Fruit fly (Drosophila melanogaster) whole organism, embryonic: ENCODE data around the gene CG4297.

Experiments
- Atf-2 ChIP-seq: fragments of 200-800 bp; sonication (Bioruptor generic); optimal IDR thresholded peaks from 2 replicates; lab custom pipeline; 2016; ENCODE audit warnings: missing biosample characterization, missing genetic modification characterization
- B-H1 ChIP-seq: fragments of 200-800 bp; sonication (Bioruptor generic); IDR thresholded peaks from 3 replicates; pipeline ENCODE4 v1.3.6; 2022; ENCODE audit warnings: missing biosample characterization, missing genetic modification characterization
- CG11560 ChIP-seq: fragments of 200-800 bp; sonication (Bioruptor generic); IDR thresholded peaks from 3 replicates; pipeline ENCODE4 v1.3.6; 2022; ENCODE audit warnings: missing biosample characterization, missing genetic modification characterization
- CG12104 ChIP-seq: fragments of 200-800 bp; sonication (Bioruptor generic); optimal IDR thresholded peaks from 3 replicates; lab custom pipeline; 2016; ENCODE audit warnings: missing biosample characterization, missing genetic modification characterization
- CG12236 ChIP-seq: fragments of 200-800 bp; sonication (Bioruptor generic); optimal IDR thresholded peaks from 2 replicates; lab custom pipeline; 2016; ENCODE audit warnings: missing biosample characterization, missing genetic modification characterization
- CG1233 ChIP-seq: fragments of 200-800 bp; sonication (Bioruptor generic); optimal IDR thresholded peaks from 4 replicates; lab custom pipeline; 2018; ENCODE audit warnings: missing biosample characterization, mild to moderate bottlenecking, missing genetic modification characterization
- CG12942 ChIP-seq: fragments of 200-800 bp; sonication (Bioruptor generic); optimal IDR thresholded peaks from 3 replicates; lab custom pipeline; 2016; ENCODE audit warnings: missing biosample characterization, missing genetic modification characterization
- CG17186 ChIP-seq: fragments of 200-800 bp; sonication (Bioruptor generic); optimal IDR thresholded peaks from 3 replicates; lab custom pipeline; 2017; ENCODE audit warnings: missing biosample characterization, missing genetic modification reagents, missing genetic modification characterization
- CG17359 ChIP-seq: fragments of 200-800 bp; sonication (Bioruptor generic); optimal IDR thresholded peaks from 3 replicates; lab custom pipeline; 2018; ENCODE audit warnings: missing biosample characterization, mild to moderate bottlenecking, missing genetic modification characterization, moderate library complexity
- CG1792 ChIP-seq: fragments of 200-800 bp; sonication (Bioruptor generic); optimal IDR thresholded peaks from 2 replicates; lab custom pipeline; 2016; ENCODE audit warnings: missing biosample characterization, missing genetic modification characterization
- CG18599 ChIP-seq: fragments of 200-800 bp; sonication (Bioruptor generic); optimal IDR thresholded peaks from 3 replicates; lab custom pipeline; 2017; ENCODE audit warnings: missing biosample characterization, missing genetic modification characterization, mild to moderate bottlenecking, moderate library complexity, missing genetic modification reagents
- CG18619 ChIP-seq: fragments of 200-800 bp; sonication (Bioruptor generic); optimal IDR thresholded peaks from 3 replicates; lab custom pipeline; 2017; ENCODE audit warnings: missing biosample characterization, mild to moderate bottlenecking, missing genetic modification characterization
- CG2199 ChIP-seq: fragments of 200-800 bp; sonication (Bioruptor generic); IDR thresholded peaks from 3 replicates; pipeline ENCODE4 v1.3.6; 2022; ENCODE audit warnings: missing biosample characterization, missing genetic modification characterization
- CG31365 ChIP-seq: fragments of 200-800 bp; sonication (Bioruptor generic); optimal IDR thresholded peaks from 2 replicates; lab custom pipeline; 2018; ENCODE audit warnings: missing biosample characterization, mild to moderate bottlenecking, missing genetic modification characterization
- CG42726 ChIP-seq: fragments of 200-800 bp; sonication (Bioruptor generic); IDR thresholded peaks from 2 replicates; pipeline ENCODE4 v1.3.6; 2022; ENCODE audit warnings: missing biosample characterization, missing genetic modification characterization; ENCODE audit not compliant: partially characterized antibody
- CG4820 ChIP-seq: fragments of 200-800 bp; sonication (Bioruptor generic); optimal IDR thresholded peaks from 3 replicates; lab custom pipeline; 2016; ENCODE audit warnings: missing biosample characterization, missing genetic modification characterization
- CG5180 ChIP-seq: fragments of 200-800 bp; sonication (Bioruptor generic); optimal IDR thresholded peaks from 3 replicates; lab custom pipeline; 2017; ENCODE audit warnings: missing biosample characterization, missing genetic modification characterization, mild to moderate bottlenecking, moderate library complexity, missing genetic modification reagents
- CG7271 ChIP-seq: fragments of 200-800 bp; sonication (Bioruptor generic); optimal IDR thresholded peaks from 2 replicates; lab custom pipeline; 2018; ENCODE audit warnings: missing biosample characterization, mild to moderate bottlenecking, missing genetic modification characterization, moderate library complexity
- CG8290 ChIP-seq, 3 experiments: fragments of 200-800 bp; sonication (Bioruptor generic); optimal IDR thresholded peaks; 2 replicates each; lab custom pipeline; 2016 to 2019; ENCODE audit warnings: missing biosample characterization in 3 of 3, missing genetic modification characterization in 3 of 3, mild to moderate bottlenecking in 2 of 3, moderate library complexity in 1 of 3
- CHES-1-like ChIP-seq: fragments of 200-800 bp; sonication (Bioruptor generic); optimal IDR thresholded peaks from 2 replicates; lab custom pipeline; 2016; ENCODE audit warnings: missing biosample characterization, missing genetic modification characterization
- Deaf1 ChIP-seq: fragments of 200-800 bp; optimal IDR thresholded peaks from 3 replicates; lab custom pipeline; 2019; ENCODE audit warnings: missing biosample characterization, mild to moderate bottlenecking, missing genetic modification characterization, moderate library complexity
- Doc3 ChIP-seq: fragments of 200-800 bp; sonication (Bioruptor generic); IDR thresholded peaks from 3 replicates; pipeline ENCODE4 v1.3.6; 2022; ENCODE audit warnings: missing biosample characterization, missing genetic modification characterization; ENCODE audit not compliant: partially characterized antibody
- Fer2 ChIP-seq: fragments of 200-800 bp; sonication (Bioruptor generic); optimal IDR thresholded peaks from 2 replicates; lab custom pipeline; 2018; ENCODE audit warnings: missing biosample characterization, mild to moderate bottlenecking, missing genetic modification characterization, moderate library complexity
- H2.0 ChIP-seq: fragments of 200-800 bp; sonication (Bioruptor generic); IDR thresholded peaks from 2 replicates; pipeline ENCODE4 v1.3.6; 2022; ENCODE audit warnings: missing biosample characterization, missing genetic modification characterization
- HLH4C ChIP-seq: fragments of 200-800 bp; sonication (Bioruptor generic); IDR thresholded peaks from 3 replicates; pipeline ENCODE4 v1.3.6; 2022; ENCODE audit warnings: missing biosample characterization, missing genetic modification characterization; ENCODE audit not compliant: partially characterized antibody
- HmgD ChIP-seq: fragments of 200-800 bp; sonication (Bioruptor generic); optimal IDR thresholded peaks from 3 replicates; lab custom pipeline; 2016; ENCODE audit warnings: missing biosample characterization, missing genetic modification characterization
- Kr ChIP-seq: fragments of 200-800 bp; sonication (Bioruptor generic); optimal IDR thresholded peaks from 2 replicates; lab custom pipeline; 2017; ENCODE audit warnings: missing biosample characterization, mild to moderate bottlenecking, missing genetic modification characterization
- MBD-R2 ChIP-seq: fragments of 200-800 bp; sonication (Bioruptor generic); IDR thresholded peaks from 2 replicates; pipeline ENCODE4 v1.3.6; 2022; ENCODE audit warnings: missing biosample characterization, missing genetic modification characterization
- Med ChIP-seq: fragments of 200-800 bp; sonication (Bioruptor generic); peaks from one replicate; lab custom pipeline; 2016; ENCODE audit warnings: missing biosample characterization, missing genetic modification characterization, mild to moderate bottlenecking, inconsistent platforms, moderate library complexity
- NC2α ChIP-seq: fragments of 200-800 bp; sonication (Bioruptor generic); optimal IDR thresholded peaks from 2 replicates; lab custom pipeline; 2016; ENCODE audit warnings: missing biosample characterization, missing genetic modification characterization
- NFAT ChIP-seq: fragments of 200-800 bp; sonication (Bioruptor generic); IDR thresholded peaks from 2 replicates; pipeline ENCODE4 v1.3.6; 2022; ENCODE audit warnings: missing biosample characterization, missing genetic modification characterization
- NK7.1 ChIP-seq: fragments of 200-800 bp; sonication (Bioruptor generic); optimal IDR thresholded peaks from 3 replicates; lab custom pipeline; 2016; ENCODE audit warnings: missing biosample characterization, missing genetic modification characterization
- Neu2 ChIP-seq: fragments of 200-800 bp; sonication (Bioruptor generic); optimal IDR thresholded peaks from 3 replicates; lab custom pipeline; 2016; ENCODE audit warnings: missing biosample characterization, missing genetic modification characterization, borderline replicate concordance
- Nf-YB ChIP-seq: fragments of 200-800 bp; sonication (Bioruptor generic); optimal IDR thresholded peaks from 3 replicates; lab custom pipeline; 2019; ENCODE audit warnings: missing biosample characterization, mild to moderate bottlenecking, missing genetic modification characterization, moderate library complexity
- amos ChIP-seq: fragments of 200-800 bp; sonication (Bioruptor generic); IDR thresholded peaks from 2 replicates; pipeline ENCODE4 v1.3.6; 2022; ENCODE audit warnings: missing biosample characterization, missing genetic modification characterization; ENCODE audit not compliant: partially characterized antibody
- chm ChIP-seq: fragments of 200-800 bp; sonication (Bioruptor generic); IDR thresholded peaks from 2 replicates; pipeline ENCODE4 v1.3.6; 2022; ENCODE audit warnings: missing biosample characterization, missing genetic modification characterization
- crp ChIP-seq, 2 experiments: fragments of 200-800 bp; sonication (Bioruptor generic); optimal IDR thresholded peaks; 2 replicates in 1 of 2; 3 replicates in 1 of 2; lab custom pipeline; 2017; ENCODE audit warnings: missing biosample characterization in 2 of 2, missing genetic modification characterization in 2 of 2, mild to moderate bottlenecking in 1 of 2, moderate library complexity in 1 of 2
- esg ChIP-seq: fragments of 200-800 bp; sonication (Bioruptor generic); conservative IDR thresholded peaks from 2 replicates; pipeline ENCODE4 v1.3.6; 2022; ENCODE audit warnings: missing biosample characterization, missing genetic modification characterization
- klu ChIP-seq: fragments of 200-800 bp; sonication (Bioruptor generic); IDR thresholded peaks from 2 replicates; pipeline ENCODE4 v1.3.6; 2022; ENCODE audit warnings: missing biosample characterization, missing genetic modification characterization
- lilli ChIP-seq: fragments of 200-800 bp; sonication (Bioruptor generic); optimal IDR thresholded peaks from 3 replicates; lab custom pipeline; 2016; ENCODE audit warnings: missing biosample characterization, missing genetic modification characterization
- mam ChIP-seq: fragments of 200-800 bp; sonication (Bioruptor generic); optimal IDR thresholded peaks from 3 replicates; lab custom pipeline; 2016; ENCODE audit warnings: missing biosample characterization, missing genetic modification characterization
- row ChIP-seq: fragments of 200-800 bp; sonication (Bioruptor generic); IDR thresholded peaks from 3 replicates; pipeline ENCODE4 v1.3.6; 2022; ENCODE audit warnings: missing biosample characterization, missing genetic modification characterization
- run ChIP-seq: fragments of 200-800 bp; sonication (Bioruptor generic); optimal IDR thresholded peaks from 3 replicates; lab custom pipeline; 2018; ENCODE audit warnings: missing biosample characterization, mild to moderate bottlenecking, missing genetic modification characterization
- salm ChIP-seq: fragments of 200-800 bp; sonication (Bioruptor generic); optimal IDR thresholded peaks from 2 replicates; lab custom pipeline; 2018; ENCODE audit warnings: missing biosample characterization, mild to moderate bottlenecking, missing genetic modification characterization
- tgo ChIP-seq: fragments of 200-800 bp; sonication (Bioruptor generic); IDR thresholded peaks from 3 replicates; pipeline ENCODE4 v1.3.6; 2022; ENCODE audit warnings: missing biosample characterization, missing genetic modification characterization
- tna ChIP-seq: fragments of 200-800 bp; sonication (Bioruptor generic); IDR thresholded peaks from 2 replicates; pipeline ENCODE4 v1.3.6; 2022; ENCODE audit warnings: missing biosample characterization, missing genetic modification characterization; ENCODE audit not compliant: partially characterized antibody
- unpg ChIP-seq: fragments of 200-800 bp; sonication (Bioruptor generic); optimal IDR thresholded peaks from 3 replicates; lab custom pipeline; 2018; ENCODE audit warnings: missing biosample characterization, mild to moderate bottlenecking, missing genetic modification characterization, moderate library complexity
- vvl ChIP-seq: fragments of 200-800 bp; sonication (Bioruptor generic); IDR thresholded peaks from 2 replicates; pipeline ENCODE4 v1.3.6; 2022; ENCODE audit warnings: missing biosample characterization, missing genetic modification characterization

Gene CG4297

DNA sequence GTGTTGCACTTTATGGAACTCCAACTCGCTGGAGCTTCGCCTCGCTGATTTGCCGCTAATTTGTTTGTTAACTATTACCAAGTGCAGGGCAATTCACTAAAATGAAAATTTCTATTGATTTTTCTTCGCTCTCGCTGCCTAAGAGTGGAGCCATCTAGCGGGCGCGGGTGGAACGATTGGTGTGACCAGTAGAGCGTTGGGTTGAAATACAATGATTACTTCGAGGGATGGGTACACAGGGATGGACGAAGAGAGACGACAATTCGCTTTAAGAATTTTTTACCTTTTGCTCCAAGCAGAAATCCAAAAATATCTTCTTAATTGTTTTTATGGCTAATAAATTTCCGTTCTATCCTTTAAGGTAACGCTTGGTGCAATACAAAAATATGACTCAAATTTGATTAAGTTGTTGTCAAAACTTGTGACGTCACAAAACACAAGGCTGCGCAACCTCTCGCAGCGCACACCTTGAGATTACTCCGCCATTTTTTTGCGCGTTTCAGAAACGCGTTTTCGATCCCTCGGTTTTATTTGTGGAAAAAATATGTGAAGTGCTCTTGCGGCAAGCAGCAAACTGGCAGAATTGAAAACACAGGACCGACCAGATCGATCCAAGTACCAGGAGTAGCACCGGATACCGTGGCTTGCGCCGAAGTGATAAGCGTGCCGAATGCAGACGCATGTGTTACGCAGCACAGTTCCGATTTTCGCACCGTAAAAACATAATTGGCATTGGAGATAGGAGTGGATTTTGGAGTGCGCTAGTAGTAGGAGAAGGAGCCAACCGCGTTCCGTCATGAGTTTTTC lies 57.2 kb downstream of the CG4297 start, which contains the start of the genes AP-2alpha and ebi (continued):
- peak; percentile 77; the same call in 1 of the 2 replicates for TF ChIP-seq H2.0 (GFP tag; lab: Robert Waterston, UW)
- TF ChIP-seq CG12236, result peak; percentile 77
- peak; percentile 85 for TF ChIP-seq CG1792 (GFP tag; lab: Kevin White, UChicago)
- TF ChIP-seq Fer2 (tag; lab: Kevin White, UChicago), result peak; percentile 67
- no peak for TF ChIP-seq HLH4C (GFP tag; lab: Robert Waterston, UW)
- TF ChIP-seq CG2199 (GFP tag; lab: Robert Waterston, UW), result 0 out of 3 replicates have a peak, but pooled peaks have one; percentile 42
- peak; percentile 97 for TF ChIP-seq HmgD (GFP tag; lab: Kevin White, UChicago)
- peak; percentile 84 for TF ChIP-seq NC2α
- peak; percentile 88 for TF ChIP-seq CG12942 (GFP tag; lab: Kevin White, UChicago)
- peak; percentile 84 for TF ChIP-seq CG18599 (GFP tag; lab: Kevin White, UChicago)
- TF ChIP-seq esg (GFP tag; lab: Robert Waterston, UW), result peak; percentile 92
- TF ChIP-seq run, result no peak
- peak; percentile 82 for TF ChIP-seq CG11560 (tag; lab: Robert Waterston, UW)
- no peak for TF ChIP-seq CG7271
- TF ChIP-seq klu, result peak; percentile 89
- peak; percentile 89 for TF ChIP-seq tgo (GFP tag; lab: Robert Waterston, UW)
- peak; percentile 98 for TF ChIP-seq Med (GFP tag; lab: Kevin White, UChicago)
- TF ChIP-seq CG5180, result peak; percentile 39
- TF ChIP-seq B-H1 (GFP tag; lab: Robert Waterston, UW), result peak; percentile 70; the same call in 2 of the 3 replicates
- TF ChIP-seq Neu2 (GFP tag; lab: Kevin White, UChicago), result peak; percentile 79
- peak; percentile 96 for TF ChIP-seq mam (GFP tag; lab: Kevin White, UChicago)
- TF ChIP-seq unpg (GFP tag; lab: Kevin White, UChicago), result peak; percentile 70
- peak; percentile 92 for TF ChIP-seq lilli
- peak; percentile 98 for TF ChIP-seq row (GFP tag; lab: Robert Waterston, UW)
- peak; percentile 62 for TF ChIP-seq CG17359 (tag; lab: Kevin White, UChicago)
- peak; percentile 87 for TF ChIP-seq CG18619
- no peak for TF ChIP-seq Doc3 (GFP tag; lab: Robert Waterston, UW)
- TF ChIP-seq tna (GFP tag; lab: Robert Waterston, UW), result no peak
- TF ChIP-seq Kr (GFP tag; lab: Kevin White, UChicago), result peak; percentile 29
- TF ChIP-seq CG8290 (GFP tag; optimal IDR thresholded peaks at IDR 0.05; lab: Kevin White, UChicago), result peak; percentile 72
- peak; percentile 31 to 61 for TF ChIP-seq CG8290 (tag; optimal IDR thresholded peaks at IDR 0.05; lab: Kevin White, UChicago)
- peak; percentile 88 for TF ChIP-seq vvl
- no peak for TF ChIP-seq Deaf1
- TF ChIP-seq MBD-R2, result peak; percentile 78
- peak; percentile 94 for TF ChIP-seq Atf-2 (GFP tag; lab: Kevin White, UChicago)
- peak; percentile 76 for TF ChIP-seq CG1233
- peak; percentile 86 for TF ChIP-seq CG4820 (GFP tag; lab: Kevin White, UChicago)
- peak; percentile 76 for TF ChIP-seq NK7.1 (GFP tag; lab: Kevin White, UChicago)
- TF ChIP-seq CG12104 (GFP tag; lab: Kevin White, UChicago), result peak; percentile 86
- peak; percentile 32; the same call in 1 of the 2 replicates for TF ChIP-seq amos (GFP tag; lab: Robert Waterston, UW)
- TF ChIP-seq salm (tag; lab: Kevin White, UChicago), result peak; percentile 54
- TF ChIP-seq NFAT (GFP tag; lab: Robert Waterston, UW), result peak; percentile 80
- no peak for TF ChIP-seq CG42726 (GFP tag; lab: Robert Waterston, UW)
- peak in 1 of 2 experiments; percentile 52 for TF ChIP-seq crp (GFP tag; optimal IDR thresholded peaks at IDR 0.05; lab: Kevin White, UChicago)
- peak; percentile 91 for TF ChIP-seq CG17186 (GFP tag; lab: Kevin White, UChicago)
- peak; percentile 63 for TF ChIP-seq Nf-YB (GFP tag; lab: Kevin White, UChicago)
- peak; percentile 78 for TF ChIP-seq chm (GFP tag; lab: Robert Waterston, UW)
- TF ChIP-seq CG31365, result no peak
- TF ChIP-seq CHES-1-like (GFP tag; lab: Kevin White, UChicago), result peak; percentile 97
